Fruit fly (Drosophila melanogaster): ENCODE measurements around the gene SLIRP1.

Gene SLIRP1

DNA sequence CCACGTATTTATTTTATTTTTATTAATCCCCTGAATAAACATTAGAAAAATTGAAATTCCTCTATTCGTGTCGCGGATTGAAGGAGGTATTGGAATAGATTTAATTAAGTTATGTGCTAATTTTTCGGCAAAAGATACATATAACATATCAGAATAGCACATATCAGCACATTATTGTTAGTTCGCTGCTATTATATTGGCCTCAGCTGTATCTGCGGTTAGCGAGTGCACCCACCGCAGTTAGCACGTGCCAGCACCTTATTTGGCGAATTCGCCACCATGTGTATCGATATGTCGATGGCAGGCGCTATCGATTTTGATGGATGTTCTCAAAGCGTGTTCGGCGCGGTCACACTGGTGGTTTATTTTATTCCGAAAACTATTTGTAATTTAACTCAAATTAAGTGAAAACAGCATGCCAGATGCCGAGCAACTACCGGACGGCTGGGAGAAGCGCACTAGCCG lies 26.0 kb upstream of the SLIRP1 start, which contains the start of gene dod (continued):
- no peak for TF ChIP-seq CG16815 (GFP tag; optimal IDR thresholded peaks at IDR 0.05)
- no peak for TF ChIP-seq Elba2 (GFP tag; optimal IDR thresholded peaks at IDR 0.05)
- TF ChIP-seq run (tag; optimal IDR thresholded peaks at IDR 0.05), result peak; percentile 29
- no peak for TF ChIP-seq gt (GFP tag; IDR thresholded peaks at IDR 0.05)
- peak; percentile 79 for TF ChIP-seq CG14710 (tag; optimal IDR thresholded peaks at IDR 0.05)
- peak; percentile 68 for TF ChIP-seq hb (GFP tag; IDR thresholded peaks at IDR 0.05; ENCODE audit: partially characterized antibody)
- peak; percentile 73 for TF ChIP-seq CG9932 (GFP tag; IDR thresholded peaks at IDR 0.05)
- TF ChIP-seq Hmr (GFP tag; optimal IDR thresholded peaks at IDR 0.05), result no peak
- TF ChIP-seq H2.0 (GFP tag; IDR thresholded peaks at IDR 0.05), result peak; percentile 48; the same call in 1 of the 2 replicates
- peak; percentile 33 for TF ChIP-seq CG6854 (GFP tag; optimal IDR thresholded peaks at IDR 0.05)
- TF ChIP-seq sc (optimal IDR thresholded peaks at IDR 0.05), result no peak
- TF ChIP-seq sc (GFP tag; optimal IDR thresholded peaks at IDR 0.05), result no peak
- TF ChIP-seq rib (GFP tag; IDR thresholded peaks at IDR 0.05), result peak; percentile 59; the same call in 1 of the 2 replicates
- no peak for TF ChIP-seq CG33557 (GFP tag; optimal IDR thresholded peaks at IDR 0.05)
- TF ChIP-seq HmgD (GFP tag; optimal IDR thresholded peaks at IDR 0.05), result peak; percentile 58
- TF ChIP-seq Dip2 (GFP tag; IDR thresholded peaks at IDR 0.05), result no peak
- peak; percentile 45; the same call in 1 of the 2 replicates for TF ChIP-seq CG6272 (GFP tag; IDR thresholded peaks at IDR 0.05)
- TF ChIP-seq amos (GFP tag; IDR thresholded peaks at IDR 0.05; ENCODE audit: partially characterized antibody), result peak; percentile 87
- peak; percentile 78 for TF ChIP-seq ci (GFP tag; IDR thresholded peaks at IDR 0.05)
- no peak for TF ChIP-seq trh (GFP tag; optimal IDR thresholded peaks at IDR 0.05)
- peak; percentile 51; the same call in 2 of the 3 replicates for TF ChIP-seq Doc3 (GFP tag; IDR thresholded peaks at IDR 0.05; ENCODE audit: partially characterized antibody)
- TF ChIP-seq Deaf1 (tag; optimal IDR thresholded peaks at IDR 0.05), result peak; percentile 19
- peak; percentile 35; the same call in 2 of the 3 replicates for TF ChIP-seq otp (GFP tag; IDR thresholded peaks at IDR 0.05)
- TF ChIP-seq CG15514 (GFP tag; optimal IDR thresholded peaks at IDR 0.05), result peak; percentile 88
- TF ChIP-seq CG9437 (GFP tag; optimal IDR thresholded peaks at IDR 0.05), result no peak
- peak; percentile 66 for TF ChIP-seq gem (tag; optimal IDR thresholded peaks at IDR 0.05)
- TF ChIP-seq CG8765 (GFP tag; IDR thresholded peaks at IDR 0.05), result no peak
- peak; percentile 68 for TF ChIP-seq Sin3A (optimal IDR thresholded peaks at IDR 0.05)
- peak; percentile 79 for TF ChIP-seq MESR4 (GFP tag; optimal IDR thresholded peaks at IDR 0.05)
- TF ChIP-seq tx (GFP tag; optimal IDR thresholded peaks at IDR 0.05), result no peak
- no peak for TF ChIP-seq tup (GFP tag; optimal IDR thresholded peaks at IDR 0.05)
- TF ChIP-seq CG2116 (GFP tag; optimal IDR thresholded peaks at IDR 0.05), result peak; percentile 72
- no peak for TF ChIP-seq luna (GFP tag; optimal IDR thresholded peaks at IDR 0.05)
- TF ChIP-seq dmrt11E (tag; optimal IDR thresholded peaks at IDR 0.05), result no peak
- peak; percentile 24 for TF ChIP-seq caup (GFP tag; optimal IDR thresholded peaks at IDR 0.05; ENCODE audit: severe bottlenecking)
- peak; percentile 30; the same call in 1 of the 2 replicates for TF ChIP-seq sim (GFP tag; IDR thresholded peaks at IDR 0.05)
- no peak for TF ChIP-seq mirr (GFP tag; optimal IDR thresholded peaks at IDR 0.05)
- no peak for TF ChIP-seq Six4 (GFP tag; optimal IDR thresholded peaks at IDR 0.05)
- 0 out of 3 replicates have a peak, but pooled peaks have one; percentile 17 for TF ChIP-seq sr (GFP tag; IDR thresholded peaks at IDR 0.05)
- TF ChIP-seq CG1529 (GFP tag; optimal IDR thresholded peaks at IDR 0.05), result no peak
- TF ChIP-seq Atf3 (GFP tag; optimal IDR thresholded peaks at IDR 0.05), result peak; percentile 26
- TF ChIP-seq CG32532 (GFP tag; IDR thresholded peaks at IDR 0.05), result peak; percentile 69
- TF ChIP-seq croc (GFP tag; conservative IDR thresholded peaks at IDR 0.05), result no peak; the same call in 2 of the 3 replicates
- TF ChIP-seq CG4360 (GFP tag; IDR thresholded peaks at IDR 0.05), result no peak
- TF ChIP-seq CG4730 (GFP tag; IDR thresholded peaks at IDR 0.05), result no peak
- TF ChIP-seq her (GFP tag; optimal IDR thresholded peaks at IDR 0.05), result peak; percentile 43
- TF ChIP-seq CG13296 (GFP tag; optimal IDR thresholded peaks at IDR 0.05), result peak; percentile 24
- TF ChIP-seq esg (GFP tag; conservative IDR thresholded peaks at IDR 0.05), result no peak
- TF ChIP-seq CG11456 (GFP tag; IDR thresholded peaks at IDR 0.05), result peak; percentile 63; the same call in 1 of the 3 replicates
- peak; percentile 39; the same call in 1 of the 2 replicates for TF ChIP-seq ara (GFP tag; IDR thresholded peaks at IDR 0.05)
- TF ChIP-seq ato (GFP tag; IDR thresholded peaks at IDR 0.05; ENCODE audit: partially characterized antibody), result peak; percentile 78

All from whole organism, embryonic.